Worm (Caenorhabditis elegans) whole organism, early embryonic: Measurements from ENCODE around the gene K04G7.1.

Source experiments
- ama-1 ChIP-seq: fragments of 150-350 bp; optimal IDR thresholded peaks from 2 replicates; lab custom pipeline; 2014
- flt-1 ChIP-seq: fragments of 200-800 bp; sonication (Bioruptor generic); IDR thresholded peaks from 2 replicates; pipeline ENCODE4 v1.3.6; 2022; ENCODE audit warnings: missing genetic modification characterization, missing compliant biosample characterization
- pes-1 ChIP-seq: fragments of 200-800 bp; sonication (Bioruptor generic); IDR thresholded peaks from 2 replicates; pipeline ENCODE4 v1.3.6; 2022; ENCODE audit warnings: missing genetic modification reagents, missing genetic modification characterization, missing compliant biosample characterization
- tbx-37 ChIP-seq: fragments of 200-800 bp; sonication (Bioruptor generic); conservative IDR thresholded peaks from 2 replicates; pipeline ENCODE4 v1.3.6; 2022; ENCODE audit warnings: missing genetic modification reagents, missing genetic modification characterization, missing compliant biosample characterization

DNA sequence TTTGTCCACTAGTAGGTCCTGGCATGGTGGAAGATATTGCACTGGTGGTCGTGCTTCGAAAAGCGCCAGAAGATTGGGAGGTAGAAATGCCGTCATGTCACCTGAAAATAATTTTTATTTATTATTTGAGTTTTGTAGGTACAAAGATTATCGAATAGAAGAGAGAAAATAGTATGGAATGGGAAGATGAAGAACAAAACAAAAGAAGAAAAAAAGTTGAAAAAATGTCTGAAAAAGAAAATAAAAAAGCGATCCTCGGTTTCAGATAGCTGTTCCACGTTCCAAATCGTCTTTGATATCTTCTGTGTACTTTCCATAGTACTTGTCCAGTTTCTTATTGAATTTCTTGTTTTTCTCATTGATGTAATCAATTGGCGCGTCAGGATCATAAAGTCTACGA is 1.5 kb upstream of the K04G7.1 start, which contains the start of gene rnp-7:
- no peak for TF ChIP-seq ama-1 (lab: Kevin White, UChicago)
- no peak for TF ChIP-seq flt-1 (GFP tag; lab: Robert Waterston, UW)
- TF ChIP-seq pes-1 (GFP tag; lab: Robert Waterston, UW) = no peak
- no peak for TF ChIP-seq tbx-37 (GFP tag; lab: Robert Waterston, UW)
